Fruit fly (Drosophila melanogaster): ENCODE results near the gene CG12170.

- TF ChIP-seq eg (GFP tag; IDR thresholded peaks at IDR 0.05) (no peak), CG32006 (GFP tag; optimal IDR thresholded peaks at IDR 0.05) (no peak), CG16779 (tag; optimal IDR thresholded peaks at IDR 0.05) (no peak)
These were observed 37.3 kb upstream of the CG12170 start for dm6 chr3R:5599521-5600360.

Data from whole organism, prepupa.